Fruit fly (Drosophila melanogaster): ENCODE results near the gene alphaCOP.

DNA sequence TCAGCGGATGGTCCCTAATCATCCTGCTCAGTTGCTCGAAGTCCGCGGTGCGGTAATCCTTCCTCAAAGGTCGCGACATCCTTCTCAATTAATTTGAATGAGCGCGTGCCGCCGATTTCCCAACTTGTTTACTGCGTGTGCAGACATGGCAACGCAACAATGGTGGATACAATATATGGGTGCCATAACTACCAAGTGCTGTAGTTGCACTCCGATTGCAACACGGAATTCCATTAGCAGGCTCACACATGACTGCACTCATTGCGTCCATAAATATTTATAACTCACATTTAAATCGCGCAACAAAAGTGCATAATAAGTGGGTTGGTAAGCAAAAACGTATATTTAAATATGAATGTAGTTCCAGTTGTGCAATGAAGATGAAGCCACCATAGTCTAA lies 27.6 kb upstream of the alphaCOP start, which contains the start of gene CG13930:
- no peak for TF ChIP-seq CG14655 (GFP tag; optimal IDR thresholded peaks at IDR 0.05)
- TF ChIP-seq EcR (GFP tag; optimal IDR thresholded peaks at IDR 0.05), result no peak
- TF ChIP-seq CG8159 (tag; optimal IDR thresholded peaks at IDR 0.05), result no peak
- no peak for TF ChIP-seq CG32121 (GFP tag; IDR thresholded peaks at IDR 0.05)
- TF ChIP-seq CG9948 (tag; optimal IDR thresholded peaks at IDR 0.05), result no peak
- no peak for TF ChIP-seq CG17806 (tag; optimal IDR thresholded peaks at IDR 0.05)
- no peak for TF ChIP-seq Pif1B (GFP tag; optimal IDR thresholded peaks at IDR 0.05)
- TF ChIP-seq rn (GFP tag; IDR thresholded peaks at IDR 0.05), result no peak
- TF ChIP-seq CG10348 (GFP tag; IDR thresholded peaks at IDR 0.05), result no peak
- no peak for TF ChIP-seq CG15710 (tag; optimal IDR thresholded peaks at IDR 0.05)
- TF ChIP-seq CG34367 (tag; optimal IDR thresholded peaks at IDR 0.05), result no peak
- TF ChIP-seq CG12605 (GFP tag; IDR thresholded peaks at IDR 0.05), result no peak
- no peak for TF ChIP-seq CG4496 (GFP tag; IDR thresholded peaks at IDR 0.05)
- TF ChIP-seq Snoo (tag; optimal IDR thresholded peaks at IDR 0.05), result no peak
